Fruit fly (Drosophila melanogaster) whole organism, prepupa: ENCODE results near the gene Ir85a.

Source experiments
- CG31627 ChIP-seq: fragments of 200-800 bp; sonication (Bioruptor generic); optimal IDR thresholded peaks from 3 replicates; lab custom pipeline; 2016; ENCODE audit warnings: missing biosample characterization, missing genetic modification characterization
- Hr39 ChIP-seq: fragments of 200-800 bp; sonication (Bioruptor generic); optimal IDR thresholded peaks from 2 replicates; lab custom pipeline; 2016; ENCODE audit warnings: missing biosample characterization, missing genetic modification characterization
- achi ChIP-seq: fragments of 200-800 bp; sonication (Bioruptor generic); optimal IDR thresholded peaks from 3 replicates; lab custom pipeline; 2016; ENCODE audit warnings: missing biosample characterization, missing genetic modification characterization
- spab ChIP-seq: fragments of 200-800 bp; sonication (Bioruptor generic); optimal IDR thresholded peaks from 2 replicates; lab custom pipeline; 2017; ENCODE audit warnings: missing biosample characterization, mild to moderate bottlenecking, missing genetic modification characterization, missing genetic modification reagents
- vri ChIP-seq: fragments of 200-800 bp; sonication (Bioruptor generic); optimal IDR thresholded peaks from 3 replicates; lab custom pipeline; 2016; ENCODE audit warnings: missing biosample characterization, mild to moderate bottlenecking, missing genetic modification characterization

DNA sequence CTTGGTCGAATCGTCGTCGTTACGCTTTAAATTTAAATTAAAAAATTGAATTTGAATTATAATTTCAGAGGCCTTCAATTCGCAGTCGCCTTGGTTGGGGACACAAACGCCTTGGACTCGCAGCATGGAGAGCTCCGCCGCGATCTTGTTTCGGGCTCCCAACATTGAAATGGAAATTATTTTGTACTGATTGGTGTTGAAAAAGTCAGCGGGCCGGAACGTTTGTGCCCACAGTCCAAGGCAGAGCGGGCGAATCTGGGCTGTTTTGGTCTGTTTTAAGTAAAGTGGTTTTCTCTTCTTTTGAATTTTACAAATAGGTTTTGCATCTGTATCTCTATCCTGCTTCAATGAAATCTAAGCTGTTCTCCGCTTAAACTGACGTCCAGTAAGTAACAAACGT lies 20.6 kb downstream of the Ir85a start:
- TF ChIP-seq spab (GFP tag; lab: Kevin White, UChicago): no peak
- TF ChIP-seq CG31627: no peak
- TF ChIP-seq Hr39: no peak
- TF ChIP-seq vri (GFP tag; lab: Kevin White, UChicago): no peak
- no peak for TF ChIP-seq achi (GFP tag; lab: Kevin White, UChicago)
